Worm (Caenorhabditis elegans): ENCODE measurements around the gene C50B8.6.
A peak's percentile ranks its signal among the peaks of the same experiment; 100 is the strongest.

The C50B8.6 gene

DNA sequence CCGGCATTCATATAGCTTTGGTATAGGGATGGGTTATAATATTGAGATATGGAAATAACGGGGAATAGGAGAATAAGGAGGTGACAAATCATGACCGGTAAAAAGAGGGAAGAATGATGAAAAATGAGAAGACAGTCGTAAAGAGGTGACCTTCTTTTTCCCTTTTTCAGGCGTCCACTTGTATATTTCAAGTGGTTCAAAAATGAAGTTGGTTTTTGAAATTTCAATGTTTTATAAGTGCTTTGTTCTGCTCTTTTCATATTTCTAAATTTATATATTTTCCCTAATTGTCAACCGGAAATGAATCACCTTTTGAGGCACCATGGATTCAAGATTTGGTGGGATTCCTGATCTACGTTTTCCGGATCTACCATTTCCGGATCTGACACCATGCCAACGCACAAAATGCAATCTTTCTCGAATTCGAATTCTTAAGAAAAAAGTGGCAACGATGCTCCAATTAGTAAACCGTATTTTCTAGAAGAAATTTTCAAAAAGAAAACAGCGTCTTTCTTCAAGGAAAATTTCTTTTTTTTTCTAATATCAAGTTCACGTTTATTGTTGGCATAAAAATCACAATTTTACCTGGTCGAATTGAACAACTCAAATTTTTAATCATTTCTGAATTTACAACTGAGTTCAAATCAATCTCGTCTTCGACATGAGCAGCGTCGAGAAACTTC lies 10.9 kb downstream of the C50B8.6 start, which contains the start of the genes F53F4.2 and F53F4.18:
Gene F53F4.2 (minus strand): TSS at position 101 of the 683 bp plus-strand sequence.
Gene F53F4.18 (plus strand): TSS at position 633 of the 683 bp plus-strand sequence.
- TF ChIP-seq fos-1 (tag; optimal IDR thresholded peaks at IDR 0.05) (no peak), nhr-25 (tag; optimal IDR thresholded peaks at IDR 0.05) (no peak), ceh-16 (tag; optimal IDR thresholded peaks at IDR 0.05) (no peak), lin-15B (tag; optimal IDR thresholded peaks at IDR 0.05) (no peak), pqm-1 (tag; optimal IDR thresholded peaks at IDR 0.05) (no peak), daf-12 (tag; optimal IDR thresholded peaks at IDR 0.05) (no peak), lin-39 (tag; optimal IDR thresholded peaks at IDR 0.05) (no peak), elt-2 (tag; optimal IDR thresholded peaks at IDR 0.05) (no peak)

DNA sequence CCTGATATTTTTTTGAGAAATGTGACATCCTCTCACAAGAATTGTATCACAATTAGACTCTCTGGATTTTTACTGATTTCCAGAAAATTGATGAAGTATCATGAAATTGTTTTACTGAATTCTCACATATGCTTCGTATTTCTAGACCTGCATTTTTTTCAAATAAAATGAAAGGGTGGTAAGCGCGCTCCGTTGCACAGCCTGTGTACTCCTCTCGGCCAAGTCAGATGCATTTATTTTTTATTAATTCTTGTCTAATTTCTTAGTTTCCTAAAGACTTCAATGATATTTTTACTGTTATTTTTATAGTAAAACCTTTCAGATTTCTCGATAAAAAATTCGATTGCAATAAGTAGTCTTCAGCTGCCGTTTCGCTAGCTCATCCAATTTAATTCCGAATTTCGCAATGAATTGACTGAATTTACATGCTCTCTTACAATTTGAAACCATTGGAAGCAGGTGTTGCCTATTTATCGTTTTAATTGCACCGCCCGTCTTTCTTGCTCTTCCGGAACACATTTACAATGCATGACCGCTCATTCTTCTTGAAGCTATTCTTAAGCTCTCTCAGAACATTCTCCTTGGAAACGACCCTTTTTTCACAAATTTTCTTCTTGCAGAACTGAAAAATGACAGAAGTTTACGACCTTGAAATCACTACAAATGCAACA lies 12.9 kb downstream of the C50B8.6 start, which contains the start of gene tbcb-1:
Gene tbcb-1 (plus strand): TSS at position 621 of the 671 bp plus-strand sequence.
- TF ChIP-seq mml-1 (tag; optimal IDR thresholded peaks at IDR 0.05) (no peak), R02D3.7 (tag; optimal IDR thresholded peaks at IDR 0.05) (no peak), ceh-82 (tag; optimal IDR thresholded peaks at IDR 0.05) (no peak), unc-62 (GFP tag; optimal IDR thresholded peaks at IDR 0.05) (no peak), snpc-4 (tag; optimal IDR thresholded peaks at IDR 0.05) (peak; percentile 36), nhr-23 (tag; optimal IDR thresholded peaks at IDR 0.05) (peak; percentile 34), pha-4 (tag; optimal IDR thresholded peaks at IDR 0.05) (peak; percentile 43), lin-15B (tag; optimal IDR thresholded peaks at IDR 0.05) (peak; percentile 80)

DNA sequence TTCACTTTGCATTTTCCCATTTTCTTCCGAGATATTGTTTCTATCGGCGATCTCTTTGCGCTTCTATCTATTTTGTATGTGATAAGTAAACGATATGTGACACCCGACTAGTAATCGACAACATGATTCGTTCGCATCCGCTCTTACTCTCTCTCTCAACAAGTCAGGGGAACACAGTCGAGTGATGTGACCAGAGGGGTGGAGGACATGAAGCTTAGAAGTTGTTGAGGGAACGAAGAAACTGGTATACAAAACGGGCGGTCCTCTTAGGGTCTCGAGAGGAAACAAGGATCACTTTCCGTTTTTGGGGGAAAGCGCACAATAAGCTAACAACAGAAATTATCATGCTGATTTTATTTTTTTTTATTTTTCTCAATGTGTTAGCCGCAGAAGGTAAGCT lies 14.3 kb downstream of the C50B8.6 start, which contains the start of gene F53F4.4:
Gene F53F4.4 (plus strand): TSS at position 301 of the 400 bp plus-strand sequence.
- TF ChIP-seq aly-2 (tag; optimal IDR thresholded peaks at IDR 0.05) = no peak
- TF ChIP-seq hmg-11 (tag; optimal IDR thresholded peaks at IDR 0.05) = no peak
- TF ChIP-seq unc-39 (tag; optimal IDR thresholded peaks at IDR 0.05) = no peak

DNA sequence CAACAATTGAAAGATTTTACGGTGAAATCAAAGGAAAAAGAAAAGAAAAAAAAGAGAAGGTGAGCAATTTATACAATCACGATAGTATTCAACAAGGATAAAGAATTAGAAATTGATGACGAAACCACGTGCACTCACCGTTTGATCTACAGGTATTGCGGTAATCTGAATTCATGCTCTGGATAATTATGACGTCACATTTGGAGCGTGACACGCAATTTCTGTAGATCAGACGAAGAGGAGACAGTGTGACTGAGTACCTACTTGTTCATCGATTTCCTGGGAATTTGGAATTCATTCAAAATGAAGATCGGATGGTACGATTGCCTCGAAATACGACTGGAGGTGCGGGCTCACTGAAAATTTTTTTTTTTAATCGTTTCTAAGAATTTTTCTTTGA lies 19.6 kb downstream of the C50B8.6 start:
- TF ChIP-seq ceh-16 (tag; optimal IDR thresholded peaks at IDR 0.05) (no peak), unc-39 (tag; optimal IDR thresholded peaks at IDR 0.05) (no peak), mml-1 (tag; optimal IDR thresholded peaks at IDR 0.05) (no peak), ceh-82 (tag; optimal IDR thresholded peaks at IDR 0.05) (no peak), egl-5 (tag; optimal IDR thresholded peaks at IDR 0.05) (no peak), nhr-77 (tag; optimal IDR thresholded peaks at IDR 0.05) (no peak), egl-27 (tag; optimal IDR thresholded peaks at IDR 0.05) (no peak), hmg-11 (tag; optimal IDR thresholded peaks at IDR 0.05) (no peak), fkh-2 (tag; optimal IDR thresholded peaks at IDR 0.05) (no peak), ZK546.5 (tag; optimal IDR thresholded peaks at IDR 0.05) (no peak), skn-1 (tag; optimal IDR thresholded peaks at IDR 0.05) (no peak)

DNA sequence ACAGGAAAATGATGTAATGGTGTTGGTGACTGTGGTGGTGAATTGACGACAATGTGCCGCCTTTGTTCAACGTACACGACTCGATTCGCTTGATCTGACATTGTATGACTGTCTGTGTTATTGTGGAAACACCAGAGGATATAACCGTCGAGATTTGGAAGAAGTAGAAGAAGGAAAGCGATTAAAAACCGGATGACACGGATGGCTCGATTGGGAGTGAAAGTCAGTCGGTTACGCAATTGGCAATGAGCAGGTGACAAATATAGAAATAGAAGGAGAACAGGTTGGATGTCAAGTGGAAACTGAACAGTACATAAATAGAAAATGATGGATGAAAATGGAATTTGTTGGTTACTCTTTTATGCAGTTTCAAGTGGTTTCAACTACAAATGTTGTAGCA lies 22.1 kb downstream of the C50B8.6 start, which contains the start of gene rdy-2:
Gene rdy-2 (minus strand): TSS at position 101 of the 400 bp plus-strand sequence.
- TF ChIP-seq nhr-11 (tag; optimal IDR thresholded peaks at IDR 0.05) (no peak), mml-1 (tag; optimal IDR thresholded peaks at IDR 0.05) (no peak), mdl-1 (tag; optimal IDR thresholded peaks at IDR 0.05) (no peak), ztf-11 (tag; optimal IDR thresholded peaks at IDR 0.05) (no peak), snpc-4 (tag; optimal IDR thresholded peaks at IDR 0.05) (no peak), R02D3.7 (tag; optimal IDR thresholded peaks at IDR 0.05) (no peak), unc-62 (GFP tag; optimal IDR thresholded peaks at IDR 0.05) (no peak), nfya-1 (tag; optimal IDR thresholded peaks at IDR 0.05; ENCODE audit: insufficient read depth) (no peak)

DNA sequence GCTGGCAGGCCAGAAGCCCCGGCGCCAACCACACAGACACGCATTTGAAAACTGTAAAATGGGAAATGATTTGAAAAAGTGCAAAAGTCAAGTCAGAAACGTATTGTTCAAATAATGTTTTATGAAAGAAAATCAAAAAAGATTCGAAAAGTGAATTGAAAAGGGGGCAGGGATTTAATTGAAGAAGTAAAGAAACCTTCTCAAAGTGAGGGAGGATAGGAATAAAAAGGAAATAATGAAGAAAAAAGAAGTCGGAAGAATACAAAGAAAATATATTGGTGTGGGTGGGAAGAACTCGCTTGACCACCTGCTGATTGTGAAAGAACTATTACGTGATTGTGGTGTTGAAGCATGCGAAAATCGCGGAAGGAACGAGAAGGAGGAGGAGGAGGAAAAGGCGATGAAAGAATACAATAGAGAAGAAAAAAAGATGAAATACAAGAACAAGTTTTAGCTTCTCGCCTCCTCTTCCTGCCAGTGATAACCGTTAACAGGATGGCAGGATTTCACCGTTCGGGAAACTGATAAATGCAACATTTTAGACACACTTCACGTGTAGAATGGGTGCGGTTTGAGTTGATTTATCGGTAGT lies 28.0 kb downstream of the C50B8.6 start, which contains the start of gene fmo-4:
Gene fmo-4 (minus strand): TSS at position 51 of the 592 bp plus-strand sequence.
- TF ChIP-seq nhr-25 (tag; optimal IDR thresholded peaks at IDR 0.05) = peak; percentile 27
- TF ChIP-seq pha-4 (tag; optimal IDR thresholded peaks at IDR 0.05) = no peak
- peak; percentile 96 for TF ChIP-seq nhr-43 (tag; optimal IDR thresholded peaks at IDR 0.05; ENCODE audit: poor library complexity, severe bottlenecking)
- no peak for TF ChIP-seq snpc-4 (tag; optimal IDR thresholded peaks at IDR 0.05)
